Worm (Caenorhabditis elegans): ENCODE results near the gene C45B11.6.

DNA sequence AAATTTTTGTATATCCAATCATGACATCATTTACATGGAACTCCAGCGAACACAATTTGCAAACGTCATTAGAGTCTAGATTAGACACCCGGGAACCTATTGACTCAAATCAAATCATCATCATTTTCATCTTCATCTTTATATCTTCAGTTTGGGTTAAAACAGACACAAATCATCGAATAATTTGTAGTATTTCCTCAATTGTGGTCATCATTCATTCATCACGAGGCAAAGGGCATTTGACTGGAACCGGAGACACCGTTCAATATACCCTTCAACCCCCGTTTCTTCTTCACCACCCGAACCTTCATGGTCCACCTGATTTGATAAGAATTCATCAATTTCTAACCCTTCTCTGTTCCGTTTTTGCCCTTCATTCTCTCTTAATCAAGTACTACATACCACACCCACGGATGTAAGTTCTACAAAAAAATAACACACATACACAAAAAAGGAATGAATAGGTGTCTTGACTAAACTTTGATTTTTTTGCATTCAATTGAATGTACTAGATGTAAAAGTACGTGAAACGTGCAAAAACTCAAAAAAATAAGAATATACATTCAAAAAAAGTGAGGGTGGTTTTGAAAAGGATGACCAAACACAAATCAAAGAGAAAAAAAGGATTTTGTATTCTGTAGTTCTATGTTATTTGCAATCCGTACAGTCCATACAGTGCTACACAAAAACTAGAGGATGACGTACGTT is 26.9 kb upstream of the C45B11.6 start:
- TF ChIP-seq mcd-1 (GFP tag; IDR thresholded peaks at IDR 0.05) (no peak), ceh-40 (GFP tag; IDR thresholded peaks at IDR 0.05) (no peak), ztf-3 (GFP tag; optimal IDR thresholded peaks at IDR 0.05) (no peak), cebp-1 (GFP tag; IDR thresholded peaks at IDR 0.05) (no peak), cebp-1 (tag; optimal IDR thresholded peaks at IDR 0.05) (no peak), F37B4.10 (GFP tag; IDR thresholded peaks at IDR 0.05) (no peak), dpl-1 (GFP tag; optimal IDR thresholded peaks at IDR 0.05) (no peak), atf-7 (tag; optimal IDR thresholded peaks at IDR 0.05) (no peak), F10E7.11 (tag; optimal IDR thresholded peaks at IDR 0.05) (no peak), ets-4 (GFP tag; optimal IDR thresholded peaks at IDR 0.05) (no peak), let-526 (GFP tag; IDR thresholded peaks at IDR 0.05) (no peak)
